Worm (Caenorhabditis elegans) whole organism, early embryonic: ENCODE results near the gene ptr-9.

Source experiments
- aly-1 ChIP-seq: sonication (generic microtip); optimal IDR thresholded peaks from 2 replicates; lab custom pipeline; 2016; ENCODE audit warnings: missing genetic modification characterization, missing compliant biosample characterization
- ama-1 ChIP-seq: fragments of 150-350 bp; optimal IDR thresholded peaks from 2 replicates; lab custom pipeline; 2014
- ceh-36 ChIP-seq: sonication (generic microtip); optimal IDR thresholded peaks from 2 replicates; lab custom pipeline; 2016; ENCODE audit warnings: missing genetic modification characterization, inconsistent platforms, missing compliant biosample characterization
- flt-1 ChIP-seq: fragments of 200-800 bp; sonication (Bioruptor generic); IDR thresholded peaks from 2 replicates; pipeline ENCODE4 v1.3.6; 2022; ENCODE audit warnings: missing genetic modification characterization, missing compliant biosample characterization
- hmbx-1 ChIP-seq: sonication (generic microtip); optimal IDR thresholded peaks from 2 replicates; lab custom pipeline; 2016; ENCODE audit warnings: mild to moderate bottlenecking, missing genetic modification characterization, missing compliant biosample characterization
- hnd-1 ChIP-seq: sonication (generic microtip); optimal IDR thresholded peaks from 2 replicates; lab custom pipeline; 2016; ENCODE audit warnings: missing genetic modification characterization, missing compliant biosample characterization
- pes-1 ChIP-seq: fragments of 200-800 bp; sonication (Bioruptor generic); IDR thresholded peaks from 2 replicates; pipeline ENCODE4 v1.3.6; 2022; ENCODE audit warnings: missing genetic modification reagents, missing genetic modification characterization, missing compliant biosample characterization
- sea-1 ChIP-seq: fragments of 200-800 bp; sonication (Bioruptor generic); conservative IDR thresholded peaks from 2 replicates; pipeline ENCODE4 v1.3.6; 2022; ENCODE audit warnings: missing genetic modification characterization, missing compliant biosample characterization
- tbx-37 ChIP-seq: fragments of 200-800 bp; sonication (Bioruptor generic); conservative IDR thresholded peaks from 2 replicates; pipeline ENCODE4 v1.3.6; 2022; ENCODE audit warnings: missing genetic modification reagents, missing genetic modification characterization, missing compliant biosample characterization
- tra-4 ChIP-seq: sonication (generic microtip); optimal IDR thresholded peaks from 2 replicates; lab custom pipeline; 2017; ENCODE audit warnings: missing genetic modification characterization, missing compliant biosample characterization

DNA sequence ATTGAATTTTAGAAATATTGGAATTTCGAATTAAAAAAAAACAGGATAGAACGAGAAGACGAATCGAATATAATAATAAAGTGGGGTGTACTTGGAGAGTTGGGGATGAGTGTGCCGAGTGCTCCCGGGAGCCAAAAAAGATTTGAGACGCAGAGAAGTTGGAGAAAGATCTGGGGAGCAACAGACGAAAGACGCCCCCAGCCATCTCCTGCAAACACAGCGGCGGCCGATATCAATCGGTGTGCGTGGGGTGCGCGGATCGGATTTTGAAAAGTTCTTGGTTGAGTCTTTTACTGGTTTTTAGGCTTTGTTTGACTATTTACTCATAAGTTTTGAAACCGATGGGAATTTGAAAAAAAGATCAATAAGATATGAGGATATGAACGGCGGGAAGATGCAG, 7.6 kb downstream of the ptr-9 start, which contains the start of gene nhl-1:
- no peak for TF ChIP-seq ama-1 (lab: Kevin White, UChicago)
- TF ChIP-seq tbx-37 (GFP tag; lab: Robert Waterston, UW) = no peak
- no peak for TF ChIP-seq ceh-36 (tag; lab: Kevin White, UChicago)
- TF ChIP-seq sea-1 (GFP tag; lab: Robert Waterston, UW) = no peak
- no peak for TF ChIP-seq flt-1 (GFP tag; lab: Robert Waterston, UW)
- no peak for TF ChIP-seq aly-1 (tag; lab: Kevin White, UChicago)
- TF ChIP-seq pes-1 (GFP tag; lab: Robert Waterston, UW) = no peak
- no peak for TF ChIP-seq tra-4
- no peak for TF ChIP-seq hmbx-1 (tag; lab: Kevin White, UChicago)
- no peak for TF ChIP-seq hnd-1
